Worm (Caenorhabditis elegans) whole organism, L3 larva: ENCODE measurements around the gene C49A9.2.
"Not testable (repeated sequence)": the region's sequence is repeated elsewhere in the genome, so short reads cannot be mapped to it uniquely, and the experiment has no call there.

Source experiments
- R02D3.7 ChIP-seq: fragments of 150-350 bp; optimal IDR thresholded peaks from 2 replicates; lab custom pipeline; 2014; ENCODE audit warnings: missing biosample characterization, missing genetic modification characterization
- aly-2 ChIP-seq: fragments of 150-350 bp; optimal IDR thresholded peaks from 2 replicates; lab custom pipeline; 2014; ENCODE audit warnings: missing biosample characterization, missing genetic modification characterization
- ama-1 ChIP-seq: fragments of 150-350 bp; optimal IDR thresholded peaks from 2 replicates; lab custom pipeline; 2018
- ceh-16 ChIP-seq: sonication (generic microtip); optimal IDR thresholded peaks from 2 replicates; lab custom pipeline; 2017; ENCODE audit warnings: missing biosample characterization, missing genetic modification characterization
- ceh-28 ChIP-seq: fragments of 150-350 bp; optimal IDR thresholded peaks from 2 replicates; lab custom pipeline; 2014; ENCODE audit warnings: missing biosample characterization, missing genetic modification reagents, missing genetic modification characterization
- ceh-82 ChIP-seq: fragments of 150-350 bp; optimal IDR thresholded peaks from 2 replicates; lab custom pipeline; 2014; ENCODE audit warnings: missing biosample characterization, missing genetic modification characterization
- ceh-9 ChIP-seq: sonication (generic microtip); optimal IDR thresholded peaks from 2 replicates; lab custom pipeline; 2018; ENCODE audit warnings: missing biosample characterization, missing genetic modification characterization
- daf-12 ChIP-seq: fragments of 150-350 bp; optimal IDR thresholded peaks from 2 replicates; lab custom pipeline; 2014; ENCODE audit warnings: missing biosample characterization, missing genetic modification reagents, missing genetic modification characterization
- elt-3 ChIP-seq, 3 experiments: fragments of 150-350 bp in 1 of 3; sonication (generic microtip) in 2 of 3; optimal IDR thresholded peaks; 2 replicates in 2 of 3; 4 replicates in 1 of 3; lab custom pipeline; 2014 to 2017; ENCODE audit warnings: missing biosample characterization in 3 of 3, missing genetic modification characterization in 3 of 3
- eor-1 ChIP-seq, 2 experiments: fragments of 150-350 bp; optimal IDR thresholded peaks; 2 replicates each; lab custom pipeline; 2014 to 2018; ENCODE audit warnings: missing biosample characterization in 2 of 2, missing genetic modification characterization in 2 of 2
- fkh-10 ChIP-seq: sonication (generic microtip); optimal IDR thresholded peaks from 2 replicates; lab custom pipeline; 2017; ENCODE audit warnings: missing biosample characterization, missing genetic modification reagents, missing genetic modification characterization
- fos-1 ChIP-seq: fragments of 150-350 bp; optimal IDR thresholded peaks from 2 replicates; lab custom pipeline; 2014; ENCODE audit warnings: missing biosample characterization, missing genetic modification characterization
- jun-1 ChIP-seq: fragments of 150-350 bp; optimal IDR thresholded peaks from 2 replicates; lab custom pipeline; 2014; ENCODE audit warnings: missing biosample characterization, missing genetic modification reagents, missing genetic modification characterization
- lin-15B ChIP-seq: fragments of 150-350 bp; optimal IDR thresholded peaks from 2 replicates; lab custom pipeline; 2014; ENCODE audit warnings: missing biosample characterization, missing genetic modification characterization
- lin-39 ChIP-seq: fragments of 150-350 bp; optimal IDR thresholded peaks from 2 replicates; lab custom pipeline; 2018; ENCODE audit warnings: missing biosample characterization, missing genetic modification reagents, missing genetic modification characterization
- lsy-12 ChIP-seq: sonication (generic microtip); optimal IDR thresholded peaks from 2 replicates; lab custom pipeline; 2016; ENCODE audit warnings: mild to moderate bottlenecking, missing genetic modification characterization, missing compliant biosample characterization
- mdl-1 ChIP-seq: fragments of 150-350 bp; optimal IDR thresholded peaks from 2 replicates; lab custom pipeline; 2014; ENCODE audit warnings: missing biosample characterization, missing genetic modification characterization
- mml-1 ChIP-seq: fragments of 150-350 bp; sonication (generic microtip); optimal IDR thresholded peaks from 3 replicates; lab custom pipeline; 2014; ENCODE audit warnings: missing biosample characterization, missing genetic modification characterization
- nfya-1 ChIP-seq: sonication (generic microtip); optimal IDR thresholded peaks from 2 replicates; lab custom pipeline; 2017; ENCODE audit warnings: missing genetic modification characterization, mild to moderate bottlenecking, missing compliant biosample characterization, antibody characterized with exemption, moderate library complexity; ENCODE audit not compliant: insufficient read depth
- nhr-11 ChIP-seq: fragments of 150-350 bp; optimal IDR thresholded peaks from 2 replicates; lab custom pipeline; 2014; ENCODE audit warnings: missing biosample characterization, missing genetic modification characterization
- nhr-12 ChIP-seq: fragments of 150-350 bp; optimal IDR thresholded peaks from 2 replicates; lab custom pipeline; 2014; ENCODE audit warnings: missing biosample characterization, missing genetic modification characterization
- nhr-23 ChIP-seq: fragments of 150-350 bp; optimal IDR thresholded peaks from 2 replicates; lab custom pipeline; 2014; ENCODE audit warnings: missing biosample characterization, missing genetic modification reagents, missing genetic modification characterization
- nhr-28 ChIP-seq: fragments of 150-350 bp; optimal IDR thresholded peaks from 2 replicates; lab custom pipeline; 2014; ENCODE audit warnings: missing biosample characterization, missing genetic modification characterization
- nhr-43 ChIP-seq: sonication (generic microtip); optimal IDR thresholded peaks from 2 replicates; lab custom pipeline; 2016; ENCODE audit warnings: mild to moderate bottlenecking, missing genetic modification characterization, missing compliant biosample characterization; ENCODE audit not compliant: poor library complexity, severe bottlenecking
- nhr-67 ChIP-seq: fragments of 150-350 bp; optimal IDR thresholded peaks from 2 replicates; lab custom pipeline; 2014; ENCODE audit warnings: missing biosample characterization, missing genetic modification characterization
- nhr-76 ChIP-seq: fragments of 150-350 bp; sonication (generic microtip); optimal IDR thresholded peaks from 5 replicates; lab custom pipeline; 2014; ENCODE audit warnings: missing biosample characterization, missing genetic modification characterization
- nhr-77 ChIP-seq: fragments of 150-350 bp; optimal IDR thresholded peaks from 2 replicates; lab custom pipeline; 2014; ENCODE audit warnings: missing biosample characterization, missing genetic modification characterization
- sea-2 ChIP-seq: fragments of 150-350 bp; sonication (generic microtip); optimal IDR thresholded peaks from 4 replicates; lab custom pipeline; 2014; ENCODE audit warnings: missing biosample characterization, missing genetic modification reagents, missing genetic modification characterization
- skn-1 ChIP-seq: fragments of 150-350 bp; optimal IDR thresholded peaks from 2 replicates; lab custom pipeline; 2014; ENCODE audit warnings: missing biosample characterization, missing genetic modification characterization
- snpc-4 ChIP-seq: fragments of 150-350 bp; optimal IDR thresholded peaks from 2 replicates; lab custom pipeline; 2014; ENCODE audit warnings: missing biosample characterization, missing genetic modification characterization
- unc-39 ChIP-seq: sonication (generic microtip); optimal IDR thresholded peaks from 4 replicates; lab custom pipeline; 2017; ENCODE audit warnings: missing biosample characterization, missing genetic modification characterization
- unc-62 ChIP-seq: fragments of 150-350 bp; sonication (generic microtip); optimal IDR thresholded peaks from 4 replicates; lab custom pipeline; 2014; ENCODE audit warnings: missing biosample characterization, missing genetic modification reagents, missing genetic modification characterization
- zag-1 ChIP-seq: fragments of 150-350 bp; optimal IDR thresholded peaks from 2 replicates; lab custom pipeline; 2014; ENCODE audit warnings: missing biosample characterization, missing genetic modification characterization
- ztf-11 ChIP-seq: fragments of 150-350 bp; optimal IDR thresholded peaks from 2 replicates; lab custom pipeline; 2014; ENCODE audit warnings: missing biosample characterization, missing genetic modification characterization
- ztf-4 ChIP-seq: fragments of 150-350 bp; optimal IDR thresholded peaks from 2 replicates; lab custom pipeline; 2014; ENCODE audit warnings: missing biosample characterization, missing genetic modification characterization

The C49A9.2 gene

ce11 chrIV:6249591-6249990, 24.3 kb downstream of the C49A9.2 start, which contains the start of gene F58F9.1:
Gene F58F9.1 (plus strand): TSS chrIV:6249841.
- TF ChIP-seq lin-39 (peak; percentile 36), snpc-4 (no peak), nfya-1 (tag; lab: Kevin White, UChicago) (peak; percentile 19)

ce11 chrIV:6253000-6253399, 27.8 kb downstream of the C49A9.2 start, which contains the start of gene T13A10.2:
Gene T13A10.2 (plus strand): TSS chrIV:6253300.
- not testable (repeated sequence) for TF ChIP-seq nhr-43, ceh-82, lsy-12 (tag; lab: Kevin White, UChicago)

ce11 chrIV:6254635-6255034, 29.4 kb downstream of the C49A9.2 start, which contains the start of gene T13A10.64:
Gene T13A10.64 (plus strand): TSS chrIV:6254935.
- TF ChIP-seq nhr-23 (tag; lab: Kevin White, UChicago) (no peak), lin-39 (no peak), nhr-28 (tag; lab: Kevin White, UChicago) (no peak), jun-1 (tag; lab: Kevin White, UChicago) (no peak), ceh-9 (no peak), zag-1 (tag; lab: Kevin White, UChicago) (no peak), unc-62 (GFP tag; lab: Kevin White, UChicago) (no peak), daf-12 (tag; lab: Kevin White, UChicago) (no peak), nhr-76 (tag; lab: Kevin White, UChicago) (no peak), elt-3 (tag; optimal IDR thresholded peaks at IDR 0.05; lab: Kevin White, UChicago) (no peak), eor-1 (tag; optimal IDR thresholded peaks at IDR 0.05; lab: Kevin White, UChicago) (no peak), ztf-4 (tag; lab: Kevin White, UChicago) (no peak)

DNA sequence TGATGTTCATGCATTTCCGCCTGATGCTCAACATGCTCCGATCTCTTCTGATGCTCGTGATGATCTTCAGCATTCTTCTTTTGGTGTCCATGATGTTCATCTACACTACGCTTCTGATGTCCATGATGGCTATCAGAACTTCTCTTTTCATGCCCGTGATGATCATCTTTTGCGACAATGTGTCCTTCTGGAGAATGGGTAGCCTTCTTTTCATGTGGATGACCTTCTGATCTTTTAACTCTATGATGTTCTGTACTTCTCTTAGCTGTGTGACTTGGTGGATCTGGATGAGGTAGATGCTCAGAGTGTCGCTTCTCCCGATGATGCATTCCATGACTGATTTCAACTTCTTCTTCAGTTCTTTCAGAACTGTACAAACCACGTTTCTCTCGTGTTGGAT, 33.7 kb downstream of the C49A9.2 start:
- TF ChIP-seq lin-15B (tag; lab: Kevin White, UChicago) (no peak), nfya-1 (tag; lab: Kevin White, UChicago) (no peak), mdl-1 (no peak), ceh-28 (tag; lab: Kevin White, UChicago) (no peak), nhr-28 (tag; lab: Kevin White, UChicago) (no peak), sea-2 (GFP tag; lab: Kevin White, UChicago) (no peak), nhr-67 (tag; lab: Kevin White, UChicago) (no peak), mml-1 (tag; lab: Kevin White, UChicago) (no peak)

- TF ChIP-seq lin-15B (tag; lab: Kevin White, UChicago) (no peak), aly-2 (no peak), fkh-10 (GFP tag; lab: Kevin White, UChicago) (no peak), skn-1 (tag; lab: Kevin White, UChicago) (no peak), ama-1 (lab: Kevin White, UChicago) (no peak), nhr-77 (tag; lab: Kevin White, UChicago) (no peak), ceh-9 (no peak), unc-39 (tag; lab: Kevin White, UChicago) (no peak), ceh-16 (tag; lab: Kevin White, UChicago) (no peak), fos-1 (no peak), nhr-67 (tag; lab: Kevin White, UChicago) (no peak), nhr-28 (tag; lab: Kevin White, UChicago) (no peak), ceh-28 (tag; lab: Kevin White, UChicago) (no peak), nhr-12 (tag; lab: Kevin White, UChicago) (no peak), jun-1 (tag; lab: Kevin White, UChicago) (no peak)
These were observed 34.5 kb downstream of the C49A9.2 start, which contains the start of gene nlp-16 for ce11 chrIV:6259732-6260131. Gene nlp-16 (minus strand): TSS chrIV:6259832.

DNA sequence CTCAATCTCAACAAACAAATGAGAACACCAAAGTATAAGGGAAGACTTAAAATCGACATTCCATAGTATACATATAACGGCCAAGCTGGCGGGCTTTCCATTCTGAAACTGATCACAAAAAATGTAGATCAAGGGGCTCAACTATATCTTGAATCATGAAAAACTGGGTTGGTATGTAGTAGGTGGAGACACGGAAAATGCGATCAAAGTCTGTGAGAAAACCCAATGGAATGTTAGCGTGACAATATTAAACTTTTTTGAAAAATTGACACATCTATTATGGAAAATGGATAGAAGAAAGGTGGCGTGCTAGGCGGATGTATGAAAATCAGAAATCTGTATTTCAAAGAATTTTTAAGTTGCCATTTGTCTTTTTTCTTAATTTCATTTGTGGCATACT, 38.0 kb downstream of the C49A9.2 start, which contains the start of gene srv-28:
TSS of gene srv-28 (minus strand) at position 101 of the 400 bp plus-strand sequence.
- TF ChIP-seq nhr-11 (no peak), nhr-23 (tag; lab: Kevin White, UChicago) (no peak), ztf-11 (no peak), lin-39 (no peak), R02D3.7 (no peak), sea-2 (GFP tag; lab: Kevin White, UChicago) (no peak), nhr-28 (tag; lab: Kevin White, UChicago) (no peak), fos-1 (no peak), nhr-43 (tag; lab: Kevin White, UChicago) (no peak)
- TF ChIP-seq, all 47 proteins: peak for 0
